Worm (Caenorhabditis elegans) whole organism, midembryonic: ENCODE measurements around the gene F54D12.7.

Experiments
- T22C8.4 ChIP-seq: fragments of 200-800 bp; sonication (Bioruptor generic); IDR thresholded peaks from 2 replicates; pipeline ENCODE4 v1.3.6; 2022; ENCODE audit warnings: missing genetic modification characterization, missing compliant biosample characterization
- cog-1 ChIP-seq: sonication (generic microtip); optimal IDR thresholded peaks from 2 replicates; lab custom pipeline; 2016; ENCODE audit warnings: missing genetic modification characterization, missing compliant biosample characterization
- flt-1 ChIP-seq: fragments of 200-800 bp; sonication (Bioruptor generic); IDR thresholded peaks from 2 replicates; pipeline ENCODE4 v1.3.6; 2022; ENCODE audit warnings: missing genetic modification characterization, missing compliant biosample characterization
- klf-2 ChIP-seq: fragments of 200-800 bp; sonication (Bioruptor generic); conservative IDR thresholded peaks from 2 replicates; pipeline ENCODE4 v1.3.6; 2022; ENCODE audit warnings: missing genetic modification reagents, missing genetic modification characterization, missing compliant biosample characterization
- med-1 ChIP-seq: sonication (generic microtip); optimal IDR thresholded peaks from 2 replicates; lab custom pipeline; 2017; ENCODE audit warnings: missing genetic modification characterization, mild to moderate bottlenecking, missing compliant biosample characterization, antibody characterized with exemption, missing genetic modification reagents; ENCODE audit not compliant: insufficient read depth
- ref-1 ChIP-seq: fragments of 200-800 bp; sonication (Bioruptor generic); conservative IDR thresholded peaks from 2 replicates; pipeline ENCODE4 v1.3.6; 2022; ENCODE audit warnings: missing genetic modification reagents, missing genetic modification characterization, missing compliant biosample characterization
- ztf-23 ChIP-seq: fragments of 200-800 bp; sonication (Bioruptor generic); IDR thresholded peaks from 2 replicates; pipeline ENCODE4 v1.3.6; 2022; ENCODE audit warnings: missing genetic modification reagents, missing genetic modification characterization, missing compliant biosample characterization
- ztf-29 ChIP-seq: fragments of 200-800 bp; sonication (Bioruptor generic); IDR thresholded peaks from 2 replicates; pipeline ENCODE4 v1.3.6; 2022; ENCODE audit warnings: missing genetic modification reagents, missing genetic modification characterization, missing compliant biosample characterization

DNA sequence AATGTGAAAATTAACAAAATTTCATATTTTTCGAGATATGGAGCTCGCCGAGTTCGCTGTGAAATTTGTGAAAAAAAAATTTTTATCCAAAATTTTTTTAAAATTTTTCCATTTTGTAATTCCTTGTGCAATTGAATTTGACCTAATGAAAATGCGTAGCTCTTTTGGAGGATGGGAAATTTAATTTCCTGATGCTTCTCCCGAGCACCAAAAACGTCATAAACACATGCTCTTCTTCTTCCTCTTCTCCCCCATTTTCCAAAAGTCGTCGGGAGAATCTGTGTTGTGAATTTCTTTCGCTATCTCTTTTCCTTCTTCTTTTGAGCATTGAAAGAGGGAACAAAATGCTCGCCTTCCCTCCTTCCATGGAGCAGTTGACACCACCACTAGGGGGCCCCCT lies 43.8 kb downstream of the F54D12.7 start:
- TF ChIP-seq T22C8.4 (GFP tag; lab: Robert Waterston, UW), result no peak
- TF ChIP-seq ztf-23, result no peak
- no peak for TF ChIP-seq ztf-29 (GFP tag; lab: Robert Waterston, UW)
- no peak for TF ChIP-seq flt-1
- TF ChIP-seq med-1 (GFP tag; lab: Kevin White, UChicago), result no peak
- no peak for TF ChIP-seq klf-2 (GFP tag; lab: Robert Waterston, UW)
- TF ChIP-seq ref-1 (GFP tag; lab: Robert Waterston, UW), result no peak
- TF ChIP-seq cog-1 (tag; lab: Kevin White, UChicago), result no peak
